Worm (Caenorhabditis elegans) whole organism, young adult: Measurements from ENCODE around the gene C08E3.14.

Experiments
- B0035.1 ChIP-seq: sonication (generic microtip); optimal IDR thresholded peaks from 2 replicates; lab custom pipeline; 2016; ENCODE audit warnings: missing genetic modification characterization, mild to moderate bottlenecking, missing compliant biosample characterization, missing genotype, missing genetic modification reagents
- B0336.3 ChIP-seq: fragments of 200-800 bp; sonication (Bioruptor generic); IDR thresholded peaks from 2 replicates; pipeline ENCODE4 v1.3.6; 2022; ENCODE audit warnings: missing genetic modification characterization, missing compliant biosample characterization
- F22D6.2 ChIP-seq: sonication (generic microtip); optimal IDR thresholded peaks from 2 replicates; lab custom pipeline; 2016; ENCODE audit warnings: mild to moderate bottlenecking, missing genetic modification characterization, missing compliant biosample characterization
- F39B2.1 ChIP-seq: fragments of 200-800 bp; sonication (Bioruptor generic); IDR thresholded peaks from 2 replicates; pipeline ENCODE4 v1.3.6; 2022; ENCODE audit warnings: missing genetic modification reagents, missing genetic modification characterization, missing compliant biosample characterization
- F49E8.2 ChIP-seq: sonication (generic microtip); optimal IDR thresholded peaks from 3 replicates; lab custom pipeline; 2017; ENCODE audit warnings: missing genetic modification characterization, mild to moderate bottlenecking, missing compliant biosample characterization, antibody characterized with exemption, moderate library complexity; ENCODE audit not compliant: insufficient read depth
- K11D2.4 ChIP-seq: fragments of 200-800 bp; sonication (Bioruptor generic); IDR thresholded peaks from 2 replicates; pipeline ENCODE4 v1.3.6; 2022; ENCODE audit warnings: missing genetic modification reagents, missing genetic modification characterization, missing compliant biosample characterization
- Y53F4B.3 ChIP-seq: fragments of 200-800 bp; sonication (Bioruptor generic); IDR thresholded peaks from 2 replicates; pipeline ENCODE4 v1.3.6; 2022; ENCODE audit warnings: missing genetic modification reagents, missing genetic modification characterization, missing compliant biosample characterization
- Y95B8A.8 ChIP-seq: fragments of 200-800 bp; sonication (Bioruptor generic); IDR thresholded peaks from 2 replicates; pipeline ENCODE4 v1.3.6; 2022; ENCODE audit warnings: missing genetic modification reagents, missing genetic modification characterization, missing compliant biosample characterization
- ZK185.1 ChIP-seq: sonication (generic microtip); optimal IDR thresholded peaks from 2 replicates; lab custom pipeline; 2016; ENCODE audit warnings: mild to moderate bottlenecking, missing genetic modification characterization, missing compliant biosample characterization; ENCODE audit not compliant: poor library complexity, severe bottlenecking
- ama-1 ChIP-seq, 3 experiments: fragments of 150-350 bp in 1 of 3; sonication (generic microtip) in 2 of 3; optimal IDR thresholded peaks; 2 replicates each; lab custom pipeline; 2014 to 2018; ENCODE audit warnings: missing biosample characterization in 2 of 3, missing genetic modification characterization in 2 of 3, missing genetic modification reagents in 2 of 3
- aptf-3 ChIP-seq: fragments of 200-800 bp; sonication (Bioruptor generic); IDR thresholded peaks from 2 replicates; pipeline ENCODE4 v1.3.6; 2022; ENCODE audit warnings: missing genetic modification characterization, missing compliant biosample characterization
- attf-3 ChIP-seq: fragments of 200-800 bp; sonication (Bioruptor generic); conservative IDR thresholded peaks from 2 replicates; pipeline ENCODE4 v1.3.6; 2022; ENCODE audit warnings: missing genetic modification reagents, missing genetic modification characterization, missing compliant biosample characterization
- bed-1 ChIP-seq: fragments of 200-800 bp; sonication (Bioruptor generic); IDR thresholded peaks from 2 replicates; pipeline ENCODE4 v1.3.6; 2022; ENCODE audit warnings: missing genetic modification reagents, missing genetic modification characterization, missing compliant biosample characterization
- cebp-2 ChIP-seq: fragments of 200-800 bp; sonication (Bioruptor generic); IDR thresholded peaks from 2 replicates; pipeline ENCODE4 v1.3.6; 2022; ENCODE audit warnings: missing genetic modification characterization, missing compliant biosample characterization
- ceh-58 ChIP-seq: fragments of 200-800 bp; sonication (Bioruptor generic); IDR thresholded peaks from 2 replicates; pipeline ENCODE4 v1.3.6; 2022; ENCODE audit warnings: missing genetic modification characterization, missing compliant biosample characterization
- ceh-91 ChIP-seq: fragments of 200-800 bp; sonication (Bioruptor generic); IDR thresholded peaks from 2 replicates; pipeline ENCODE4 v1.3.6; 2022; ENCODE audit warnings: missing genetic modification reagents, missing genetic modification characterization, missing compliant biosample characterization
- chd-7 ChIP-seq: sonication (generic microtip); optimal IDR thresholded peaks from 2 replicates; lab custom pipeline; 2016; ENCODE audit warnings: mild to moderate bottlenecking, missing genetic modification characterization, moderate library complexity, missing compliant biosample characterization
- die-1 ChIP-seq: sonication (generic microtip); optimal IDR thresholded peaks from 2 replicates; lab custom pipeline; 2016; ENCODE audit warnings: missing genotype, mild to moderate bottlenecking, missing genetic modification characterization, missing compliant biosample characterization
- him-1 ChIP-seq: sonication (generic microtip); optimal IDR thresholded peaks from 2 replicates; lab custom pipeline; 2016; ENCODE audit warnings: missing genotype, missing genetic modification reagents, missing genetic modification characterization, missing compliant biosample characterization
- hlh-12 ChIP-seq: sonication (generic microtip); optimal IDR thresholded peaks from 2 replicates; lab custom pipeline; 2016; ENCODE audit warnings: missing genetic modification characterization, missing compliant biosample characterization
- lin-26 ChIP-seq: fragments of 200-800 bp; sonication (Bioruptor generic); IDR thresholded peaks from 2 replicates; pipeline ENCODE4 v1.3.6; 2022; ENCODE audit warnings: missing genetic modification reagents, missing genetic modification characterization, missing compliant biosample characterization
- lin-54 ChIP-seq: fragments of 200-800 bp; sonication (Bioruptor generic); optimal IDR thresholded peaks from 2 replicates; lab custom pipeline; 2018; ENCODE audit warnings: mild to moderate bottlenecking, missing genetic modification characterization, missing compliant biosample characterization
- lsy-27 ChIP-seq: sonication (generic microtip); optimal IDR thresholded peaks from 2 replicates; lab custom pipeline; 2017; ENCODE audit warnings: missing genetic modification characterization, mild to moderate bottlenecking, missing compliant biosample characterization, antibody characterized with exemption, missing genotype, borderline replicate concordance; ENCODE audit not compliant: insufficient read depth
- madf-8 ChIP-seq: fragments of 200-800 bp; sonication (Bioruptor generic); conservative IDR thresholded peaks from 2 replicates; pipeline ENCODE4 v1.3.6; 2022; ENCODE audit warnings: missing genetic modification reagents, missing genetic modification characterization, missing compliant biosample characterization
- nfya-2 ChIP-seq: fragments of 200-800 bp; sonication (Bioruptor generic); IDR thresholded peaks from 2 replicates; pipeline ENCODE4 v1.3.6; 2022; ENCODE audit warnings: missing genetic modification reagents, missing genetic modification characterization, missing compliant biosample characterization
- repo-1 ChIP-seq: sonication (generic microtip); optimal IDR thresholded peaks from 2 replicates; lab custom pipeline; 2017; ENCODE audit warnings: mild to moderate bottlenecking, missing genetic modification characterization, missing compliant biosample characterization
- snpc-1.1 ChIP-seq: sonication (generic microtip); optimal IDR thresholded peaks from 2 replicates; lab custom pipeline; 2017; ENCODE audit warnings: missing genetic modification characterization, mild to moderate bottlenecking, missing compliant biosample characterization, antibody characterized with exemption, moderate library complexity, missing genotype, missing genetic modification reagents; ENCODE audit not compliant: insufficient read depth
- snpc-1.3 ChIP-seq: sonication (generic microtip); optimal IDR thresholded peaks from 2 replicates; lab custom pipeline; 2017; ENCODE audit warnings: missing genetic modification characterization, mild to moderate bottlenecking, missing compliant biosample characterization, antibody characterized with exemption, moderate library complexity, missing genotype, missing genetic modification reagents; ENCODE audit not compliant: insufficient read depth
- snpc-4 ChIP-seq, 5 experiments: fragments of 150-350 bp in 1 of 5; sonication (generic microtip) in 4 of 5; optimal IDR thresholded peaks; 2 replicates each; lab custom pipeline; 2014 to 2018; ENCODE audit warnings: missing genetic modification characterization in 5 of 5, missing biosample characterization in 3 of 5, antibody characterized with exemption in 2 of 5, mild to moderate bottlenecking in 2 of 5, missing compliant biosample characterization in 2 of 5, missing genotype in 2 of 5, moderate library complexity in 2 of 5, missing genetic modification reagents in 1 of 5
- sptf-2 ChIP-seq: fragments of 200-800 bp; sonication (Bioruptor generic); optimal IDR thresholded peaks from 2 replicates; lab custom pipeline; 2018; ENCODE audit warnings: mild to moderate bottlenecking, missing genetic modification characterization, missing compliant biosample characterization
- unc-62 ChIP-seq: fragments of 150-350 bp; optimal IDR thresholded peaks from 2 replicates; lab custom pipeline; 2014; ENCODE audit warnings: missing biosample characterization, missing genetic modification reagents, missing genetic modification characterization
- zfh-2 ChIP-seq: fragments of 200-800 bp; sonication (Bioruptor generic); conservative IDR thresholded peaks from 2 replicates; pipeline ENCODE4 v1.3.6; 2022; ENCODE audit warnings: missing genetic modification reagents, missing genetic modification characterization, missing compliant biosample characterization
- zim-3 ChIP-seq: sonication (generic microtip); optimal IDR thresholded peaks from 2 replicates; lab custom pipeline; 2017; ENCODE audit warnings: mild to moderate bottlenecking, missing genetic modification characterization, moderate library complexity, missing compliant biosample characterization
- ztf-18 ChIP-seq: sonication (generic microtip); optimal IDR thresholded peaks from 2 replicates; lab custom pipeline; 2016; ENCODE audit warnings: missing genotype, mild to moderate bottlenecking, missing genetic modification characterization, missing compliant biosample characterization
- ztf-22 ChIP-seq: fragments of 200-800 bp; sonication (Bioruptor generic); optimal IDR thresholded peaks from 2 replicates; lab custom pipeline; 2018; ENCODE audit warnings: mild to moderate bottlenecking, missing genetic modification characterization, moderate library complexity, missing compliant biosample characterization

Gene C08E3.14

ce11 chrII:1616382-1616781 lies 9.4 kb upstream of the C08E3.14 start, which contains the start of gene fbxa-165:
Gene fbxa-165 (minus strand): TSS chrII:1616482.
- no peak for TF ChIP-seq nfya-2 (GFP tag; lab: Robert Waterston, UW)
- TF ChIP-seq lsy-27 = no peak
- TF ChIP-seq ceh-58 (GFP tag; lab: Robert Waterston, UW) = no peak
- no peak for TF ChIP-seq chd-7 (tag; lab: Kevin White, UChicago)
- TF ChIP-seq B0336.3 = no peak
- TF ChIP-seq snpc-1.3 = no peak
- no peak for TF ChIP-seq madf-8 (GFP tag; lab: Robert Waterston, UW)
- no peak for TF ChIP-seq ZK185.1 (tag; lab: Kevin White, UChicago)
- TF ChIP-seq unc-62 (GFP tag; lab: Kevin White, UChicago) = no peak
- TF ChIP-seq hlh-12 = no peak
- TF ChIP-seq bed-1 (GFP tag; lab: Robert Waterston, UW) = no peak
- TF ChIP-seq lin-54 = no peak
- TF ChIP-seq ztf-22 = no peak
- TF ChIP-seq attf-3 = no peak
- TF ChIP-seq die-1 (tag; lab: Kevin White, UChicago) = no peak
- no peak for TF ChIP-seq zfh-2
- TF ChIP-seq lin-26 (GFP tag; lab: Robert Waterston, UW) = no peak
- TF ChIP-seq repo-1 = no peak
- no peak for TF ChIP-seq B0035.1 (tag; lab: Kevin White, UChicago)

DNA sequence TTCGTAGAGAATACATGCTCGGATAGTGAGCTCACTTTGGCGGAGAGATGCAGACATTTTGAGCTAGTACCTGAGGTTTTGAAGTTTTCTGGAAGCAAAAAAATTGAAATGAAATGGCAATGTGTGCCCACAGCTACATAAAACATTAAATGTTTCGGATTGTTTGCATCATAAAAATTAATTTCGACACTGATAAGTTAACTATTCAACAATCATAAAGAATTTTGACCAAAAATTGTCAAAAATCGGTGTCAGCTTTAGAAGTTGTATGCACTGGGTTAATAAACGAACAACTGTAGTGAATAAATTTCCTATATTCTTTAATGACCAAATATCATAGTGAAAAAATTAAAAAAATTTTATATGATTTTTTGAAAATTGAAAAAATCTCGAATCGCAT lies 6.8 kb upstream of the C08E3.14 start, which contains the start of gene fbxa-166:
TSS of gene fbxa-166 (minus strand) at position 101 of the 400 bp plus-strand sequence.
- TF ChIP-seq K11D2.4 (GFP tag; lab: Robert Waterston, UW) (no peak), cebp-2 (GFP tag; lab: Robert Waterston, UW) (no peak), F49E8.2 (tag; lab: Kevin White, UChicago) (no peak), ceh-91 (GFP tag; lab: Robert Waterston, UW) (no peak), madf-8 (GFP tag; lab: Robert Waterston, UW) (no peak), Y53F4B.3 (GFP tag; lab: Robert Waterston, UW) (no peak), him-1 (tag; lab: Kevin White, UChicago) (no peak), Y95B8A.8 (GFP tag; lab: Robert Waterston, UW) (no peak), aptf-3 (GFP tag; lab: Robert Waterston, UW) (no peak), bed-1 (GFP tag; lab: Robert Waterston, UW) (no peak), snpc-1.1 (no peak), ama-1 (optimal IDR thresholded peaks at IDR 0.05; lab: Kevin White, UChicago) (no peak), ama-1 (GFP tag; optimal IDR thresholded peaks at IDR 0.05; lab: Kevin White, UChicago) (no peak), F22D6.2 (tag; lab: Kevin White, UChicago) (no peak), F39B2.1 (GFP tag; lab: Robert Waterston, UW) (no peak)

DNA sequence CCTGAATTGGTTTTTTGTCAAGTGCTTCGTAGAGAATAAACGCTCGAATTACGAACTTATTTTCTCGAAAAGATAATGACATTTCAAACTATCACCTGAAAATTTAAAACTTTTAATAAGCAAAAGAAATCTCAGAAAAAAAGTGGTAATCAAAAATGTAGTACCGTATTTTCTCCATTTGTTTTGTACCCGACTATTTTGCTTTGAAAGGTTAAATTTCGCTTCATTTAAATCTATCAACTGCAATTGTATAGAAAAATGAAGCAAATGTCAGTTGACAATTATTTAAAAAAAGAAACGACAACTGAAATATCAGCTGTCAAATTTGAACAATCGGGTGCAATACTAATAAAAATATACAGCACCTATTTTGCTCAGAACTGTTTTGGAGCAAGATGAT lies 4.6 kb upstream of the C08E3.14 start, which contains the start of gene fbxa-158:
TSS of gene fbxa-158 (minus strand) at position 101 of the 400 bp plus-strand sequence.
- TF ChIP-seq snpc-4 (GFP tag; optimal IDR thresholded peaks at IDR 0.05; lab: Kevin White, UChicago) (no peak), snpc-4 (tag; optimal IDR thresholded peaks at IDR 0.05; lab: Kevin White, UChicago) (no peak), sptf-2 (GFP tag; lab: Kevin White, UChicago) (no peak), ztf-18 (tag; lab: Kevin White, UChicago) (no peak), zim-3 (no peak), snpc-1.3 (no peak)
